Worm (Caenorhabditis elegans): ENCODE data around the gene F40E12.1.

The F40E12.1 gene

ce11 chrII:3578121-3578520, 39.5 kb upstream of the F40E12.1 start, which contains the start of gene clec-133:
Gene clec-133, plus strand, starts transcription at chrII:3578421.
- TF ChIP-seq tlp-1 (tag; optimal IDR thresholded peaks at IDR 0.05) (no peak), sox-4 (tag; optimal IDR thresholded peaks at IDR 0.05) (no peak), irx-1 (tag; optimal IDR thresholded peaks at IDR 0.05) (no peak), blmp-1 (tag; optimal IDR thresholded peaks at IDR 0.05) (no peak), nhr-77 (tag; optimal IDR thresholded peaks at IDR 0.05) (no peak), F16B12.6 (tag; optimal IDR thresholded peaks at IDR 0.05) (no peak), ceh-63 (GFP tag; optimal IDR thresholded peaks at IDR 0.05) (no peak), ets-5 (GFP tag; IDR thresholded peaks at IDR 0.05) (no peak), skn-1 (tag; optimal IDR thresholded peaks at IDR 0.05) (no peak), jun-1 (tag; optimal IDR thresholded peaks at IDR 0.05) (no peak), unc-98 (GFP tag; IDR thresholded peaks at IDR 0.05) (no peak), nhr-90 (tag; optimal IDR thresholded peaks at IDR 0.05; ENCODE audit: poor library complexity) (no peak), rnt-1 (tag; optimal IDR thresholded peaks at IDR 0.05) (no peak), nhr-12 (tag; optimal IDR thresholded peaks at IDR 0.05) (no peak), hlh-4 (tag; optimal IDR thresholded peaks at IDR 0.05) (no peak), efl-3 (GFP tag; optimal IDR thresholded peaks at IDR 0.05) (no peak), mef-2 (tag; optimal IDR thresholded peaks at IDR 0.05) (no peak), nhr-85 (tag) (no peak), nhr-237 (tag; optimal IDR thresholded peaks at IDR 0.05) (no peak)

DNA sequence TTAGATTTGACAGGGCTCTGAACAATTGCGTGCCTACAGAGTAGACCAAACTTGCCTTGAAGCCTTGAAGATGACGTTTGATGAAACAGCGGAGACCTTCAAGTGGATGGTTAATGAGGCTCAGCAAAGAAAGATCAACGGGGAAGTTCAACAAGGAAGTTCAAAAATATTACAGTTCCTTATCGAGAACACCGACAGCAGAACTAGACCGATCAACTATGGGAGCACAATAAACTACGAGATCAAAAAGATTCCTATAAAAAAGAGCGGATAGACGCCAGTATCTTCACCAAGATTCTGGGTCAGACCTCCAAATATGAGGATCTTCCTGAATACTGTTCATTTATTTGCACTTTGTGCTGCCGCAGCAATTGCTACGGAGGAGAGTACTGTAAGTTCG, 37.8 kb upstream of the F40E12.1 start, which contains the start of gene clec-134:
clec-134 (plus strand) TSS at position 301 of the 400 bp plus-strand sequence.
- TF ChIP-seq nhr-237 (tag; optimal IDR thresholded peaks at IDR 0.05) (no peak), C04F5.9 (tag; optimal IDR thresholded peaks at IDR 0.05) (no peak)

DNA sequence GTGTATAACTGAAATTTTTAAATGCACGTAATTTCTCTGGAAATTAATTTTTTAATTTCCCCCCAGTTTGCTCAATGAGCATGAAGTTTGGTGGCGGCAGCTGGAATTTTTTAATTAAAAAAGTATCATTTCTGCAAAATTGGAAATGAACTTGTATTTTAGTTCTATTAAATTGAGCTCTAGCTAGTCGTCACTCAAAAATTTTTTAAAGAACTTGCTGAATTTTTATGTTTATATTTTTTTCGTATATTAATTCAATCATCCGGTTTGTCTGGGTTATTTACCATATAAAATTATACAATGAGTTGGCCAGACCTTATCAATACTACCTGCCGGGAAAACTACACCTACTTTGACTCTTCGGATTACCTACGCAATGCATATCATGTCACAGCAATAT, 35.9 kb upstream of the F40E12.1 start, which contains the start of gene srh-59:
srh-59 (plus strand) TSS at position 301 of the 400 bp plus-strand sequence.
- no peak for TF ChIP-seq unc-30 (tag; optimal IDR thresholded peaks at IDR 0.05)
- TF ChIP-seq blmp-1 (tag; optimal IDR thresholded peaks at IDR 0.05): no peak
- no peak for TF ChIP-seq efl-1 (optimal IDR thresholded peaks at IDR 0.05)
- no peak for TF ChIP-seq efl-1 (GFP tag; optimal IDR thresholded peaks at IDR 0.05 in 1 of 2)
- no peak for TF ChIP-seq egl-27 (tag; optimal IDR thresholded peaks at IDR 0.05)
- TF ChIP-seq unc-130 (tag; optimal IDR thresholded peaks at IDR 0.05): no peak
- TF ChIP-seq lin-39 (tag; optimal IDR thresholded peaks at IDR 0.05): no peak
- TF ChIP-seq pqm-1 (tag; optimal IDR thresholded peaks at IDR 0.05): no peak
- TF ChIP-seq lsy-2 (tag; optimal IDR thresholded peaks at IDR 0.05): no peak
- TF ChIP-seq nhr-85 (tag): no peak
- no peak for TF ChIP-seq tlp-1 (tag; optimal IDR thresholded peaks at IDR 0.05)
- no peak for TF ChIP-seq Y116A8C.19 (tag; optimal IDR thresholded peaks at IDR 0.05; ENCODE audit: borderline replicate concordance)
- no peak for TF ChIP-seq alr-1 (tag; optimal IDR thresholded peaks at IDR 0.05; ENCODE audit: borderline replicate concordance)
- no peak for TF ChIP-seq dpl-1 (GFP tag; optimal IDR thresholded peaks at IDR 0.05)
- no peak for TF ChIP-seq nhr-77 (tag; optimal IDR thresholded peaks at IDR 0.05)
- no peak for TF ChIP-seq F16B12.6 (tag; optimal IDR thresholded peaks at IDR 0.05)
- no peak for TF ChIP-seq fkh-8 (tag; optimal IDR thresholded peaks at IDR 0.05)
- no peak for TF ChIP-seq ces-1 (GFP tag; optimal IDR thresholded peaks at IDR 0.05)
- TF ChIP-seq unc-86 (tag; optimal IDR thresholded peaks at IDR 0.05): no peak

DNA sequence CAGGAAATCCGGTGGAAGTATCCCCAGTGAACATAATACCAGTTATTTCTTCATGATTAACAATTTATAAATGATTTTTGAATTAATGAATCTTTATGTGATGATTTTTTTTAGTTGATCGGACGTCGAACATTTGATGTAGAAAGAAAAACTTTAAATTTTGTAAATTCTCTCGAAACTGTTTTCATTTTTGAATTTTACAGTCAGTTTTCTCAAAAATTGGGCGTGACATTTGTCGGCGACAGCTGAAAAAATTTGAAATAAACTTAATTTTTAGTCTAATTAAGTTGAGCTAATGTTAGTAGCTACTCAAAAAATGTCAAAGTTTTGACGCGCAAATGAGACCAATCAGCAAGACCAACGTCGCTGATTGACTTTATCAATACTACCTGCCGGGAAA, 34.2 kb upstream of the F40E12.1 start, which contains the start of gene srh-60:
srh-60 (plus strand) TSS at position 301 of the 400 bp plus-strand sequence.
- TF ChIP-seq aha-1 (tag; optimal IDR thresholded peaks at IDR 0.05): no peak

- TF ChIP-seq nhr-20 (tag; optimal IDR thresholded peaks at IDR 0.05): no peak
- TF ChIP-seq C34B4.2 (tag; optimal IDR thresholded peaks at IDR 0.05): no peak
- no peak for TF ChIP-seq tbx-2 (tag; optimal IDR thresholded peaks at IDR 0.05)
- TF ChIP-seq zag-1 (tag; optimal IDR thresholded peaks at IDR 0.05): no peak
- TF ChIP-seq irx-1 (tag; optimal IDR thresholded peaks at IDR 0.05): no peak
- TF ChIP-seq pax-3 (tag; optimal IDR thresholded peaks at IDR 0.05): no peak
- TF ChIP-seq aly-2 (tag; optimal IDR thresholded peaks at IDR 0.05): no peak
- no peak for TF ChIP-seq fos-1 (tag; optimal IDR thresholded peaks at IDR 0.05)
- no peak for TF ChIP-seq hlh-17 (GFP tag; optimal IDR thresholded peaks at IDR 0.05; ENCODE audit: borderline replicate concordance)
- TF ChIP-seq grh-1 (GFP tag; IDR thresholded peaks at IDR 0.05): no peak
Observed at ce11 chrII:3595339-3595738, 22.3 kb upstream of the F40E12.1 start, which contains the start of gene Y49F6A.12. Gene Y49F6A.12, plus strand, starts transcription at chrII:3595639.

All from whole organism, L1 larva.